Worm (Caenorhabditis elegans) whole organism, L4/young adult: ENCODE results near the gene T24G10.2.

ENCODE experiments used
- dao-5 ChIP-seq: sonication (generic microtip); optimal IDR thresholded peaks from 2 replicates; lab custom pipeline; 2016; ENCODE audit warnings: missing genotype, missing genetic modification characterization, moderate library complexity, missing compliant biosample characterization
- him-1 ChIP-seq: sonication (generic microtip); optimal IDR thresholded peaks from 2 replicates; lab custom pipeline; 2016; ENCODE audit warnings: missing genotype, missing genetic modification reagents, missing genetic modification characterization, missing compliant biosample characterization

ce11 chrIII:5419527-5419926 lies 23.0 kb downstream of the T24G10.2 start:
- TF ChIP-seq him-1 (tag; lab: Kevin White, UChicago) (no peak), dao-5 (no peak)
